Fruit fly (Drosophila melanogaster): ENCODE results near the gene chinmo.

The chinmo gene

DNA sequence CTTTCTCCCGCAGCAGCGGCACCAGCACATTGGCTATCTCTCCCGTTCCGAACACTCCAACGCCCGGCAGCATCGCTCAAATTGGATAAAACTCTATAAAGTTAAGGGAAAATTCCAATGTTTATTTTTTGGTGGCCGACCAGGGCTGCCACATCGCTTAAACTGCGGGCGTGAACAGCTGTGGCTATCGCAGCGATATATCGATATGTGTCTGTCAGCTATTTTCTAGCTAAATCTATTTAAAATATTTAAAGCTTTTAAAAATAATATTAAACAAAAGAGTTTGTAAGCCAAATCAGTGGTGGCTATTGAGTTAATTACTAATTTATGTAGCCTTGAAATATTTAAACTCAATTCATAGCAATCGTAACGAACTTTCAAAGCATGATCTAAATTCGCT lies 100.9 kb downstream of the chinmo start, which contains the start of the genes CG17712 and CG17648 (continued):
- TF ChIP-seq CG4730 (GFP tag; IDR thresholded peaks at IDR 0.05) (no peak), dmrt11E (tag; optimal IDR thresholded peaks at IDR 0.05) (no peak), CG7372 (GFP tag; IDR thresholded peaks at IDR 0.05) (no peak), CG17186 (GFP tag; optimal IDR thresholded peaks at IDR 0.05) (no peak), danr (GFP tag; IDR thresholded peaks at IDR 0.05) (no peak), CG8089 (GFP tag; optimal IDR thresholded peaks at IDR 0.05) (no peak), BEAF-32 (GFP tag; optimal IDR thresholded peaks at IDR 0.05) (peak; percentile 81), croc (GFP tag; conservative IDR thresholded peaks at IDR 0.05) (no peak), H15 (GFP tag; IDR thresholded peaks at IDR 0.05) (no peak), ash1 (GFP tag; optimal IDR thresholded peaks at IDR 0.05) (no peak), Mad (GFP tag; optimal IDR thresholded peaks at IDR 0.05) (no peak), CG11723 (GFP tag; optimal IDR thresholded peaks at IDR 0.05) (no peak), BtbVII (GFP tag; optimal IDR thresholded peaks at IDR 0.05) (no peak), gro (GFP tag; optimal IDR thresholded peaks at IDR 0.05) (no peak), stwl (tag; optimal IDR thresholded peaks at IDR 0.05) (peak; percentile 86), sug (tag; optimal IDR thresholded peaks at IDR 0.05) (no peak), luna (GFP tag; optimal IDR thresholded peaks at IDR 0.05) (no peak), CG3847 (GFP tag; IDR thresholded peaks at IDR 0.05) (no peak; the same call in 1 of the 2 replicates), peb (GFP tag; IDR thresholded peaks at IDR 0.05) (no peak), CG17802 (tag; optimal IDR thresholded peaks at IDR 0.05) (no peak), CG6272 (GFP tag; IDR thresholded peaks at IDR 0.05) (no peak), Trl (optimal IDR thresholded peaks at IDR 0.05) (no peak), Trl (GFP tag; optimal IDR thresholded peaks at IDR 0.05) (no peak), ci (GFP tag; IDR thresholded peaks at IDR 0.05) (no peak), HLH3B (GFP tag; IDR thresholded peaks at IDR 0.05) (no peak), CG7745 (tag; optimal IDR thresholded peaks at IDR 0.05) (no peak), slp2 (GFP tag; optimal IDR thresholded peaks at IDR 0.05) (no peak), rib (GFP tag; IDR thresholded peaks at IDR 0.05) (no peak), CG16815 (GFP tag; optimal IDR thresholded peaks at IDR 0.05) (no peak), Nf-YA (GFP tag; IDR thresholded peaks at IDR 0.05) (no peak), p53 (GFP tag; optimal IDR thresholded peaks at IDR 0.05) (no peak), CG10209 (GFP tag; optimal IDR thresholded peaks at IDR 0.05) (no peak), PHDP (tag; optimal IDR thresholded peaks at IDR 0.05) (no peak), mld (GFP tag; IDR thresholded peaks at IDR 0.05; ENCODE audit: partially characterized antibody) (peak; percentile 60; the same call in 1 of the 3 replicates), CG10366 (GFP tag; IDR thresholded peaks at IDR 0.05) (no peak), mam (GFP tag; optimal IDR thresholded peaks at IDR 0.05) (no peak), pho (GFP tag; optimal IDR thresholded peaks at IDR 0.05) (no peak), Atf3 (GFP tag; optimal IDR thresholded peaks at IDR 0.05) (no peak), gfzf (GFP tag; optimal IDR thresholded peaks at IDR 0.05) (no peak), CoRest (tag; optimal IDR thresholded peaks at IDR 0.05) (no peak), gsb-n (tag; optimal IDR thresholded peaks at IDR 0.05) (no peak), tx (GFP tag; optimal IDR thresholded peaks at IDR 0.05) (no peak), scrt (GFP tag; optimal IDR thresholded peaks at IDR 0.05) (no peak), CG11456 (GFP tag; IDR thresholded peaks at IDR 0.05) (no peak; the same call in 2 of the 3 replicates), CG34376 (GFP tag; optimal IDR thresholded peaks at IDR 0.05) (no peak), tin (GFP tag; optimal IDR thresholded peaks at IDR 0.05) (no peak), CG17359 (tag; optimal IDR thresholded peaks at IDR 0.05) (no peak), ato (GFP tag; IDR thresholded peaks at IDR 0.05; ENCODE audit: partially characterized antibody) (peak; percentile 70), z (GFP tag; IDR thresholded peaks at IDR 0.05) (no peak), CG9437 (GFP tag; optimal IDR thresholded peaks at IDR 0.05) (no peak), pita (GFP tag; optimal IDR thresholded peaks at IDR 0.05) (no peak), Dbx (GFP tag; IDR thresholded peaks at IDR 0.05) (no peak), Atf6 (GFP tag; IDR thresholded peaks at IDR 0.05) (no peak)
